Worm (Caenorhabditis elegans): ENCODE measurements around the gene Y69A2AR.16.

Y69A2AR.16 gene

DNA sequence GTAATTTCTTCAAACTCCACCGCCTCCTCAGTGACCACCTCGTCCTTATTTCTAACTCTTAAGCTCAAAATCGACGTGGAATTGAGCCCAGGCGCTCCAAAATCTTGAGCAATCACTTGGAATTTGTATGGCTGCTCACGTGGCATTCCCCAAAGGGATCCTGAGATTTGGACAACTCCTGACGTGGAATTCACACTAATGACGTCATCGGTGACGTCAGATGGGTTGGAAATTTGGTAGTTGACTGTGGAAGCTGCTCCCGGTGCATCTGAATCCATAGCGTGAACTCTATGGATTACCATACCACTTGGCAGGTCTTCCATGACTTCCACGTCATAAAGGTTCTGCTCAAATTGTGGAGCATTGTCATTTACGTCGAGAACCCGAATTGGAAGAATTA, 42.5 kb upstream of the Y69A2AR.16 start (continued):
- TF ChIP-seq Y48G9A.11 (GFP tag; IDR thresholded peaks at IDR 0.05) (no peak), mxl-2 (GFP tag; conservative IDR thresholded peaks at IDR 0.05) (no peak)

- no peak for TF ChIP-seq dve-1 (tag; optimal IDR thresholded peaks at IDR 0.05; ENCODE audit: insufficient read depth)
- no peak for TF ChIP-seq dmd-6 (GFP tag; IDR thresholded peaks at IDR 0.05)
- TF ChIP-seq hif-1 (tag; optimal IDR thresholded peaks at IDR 0.05) = no peak
- no peak for TF ChIP-seq pha-4 (GFP tag; IDR thresholded peaks at IDR 0.05)
- no peak for TF ChIP-seq pha-4 (tag; optimal IDR thresholded peaks at IDR 0.05)
- TF ChIP-seq Y105C5A.15 (GFP tag; IDR thresholded peaks at IDR 0.05) = no peak
- no peak for TF ChIP-seq tra-1 (GFP tag; IDR thresholded peaks at IDR 0.05)
- no peak for TF ChIP-seq attf-4 (tag; optimal IDR thresholded peaks at IDR 0.05)
- TF ChIP-seq snpc-1.2 (GFP tag; IDR thresholded peaks at IDR 0.05) = no peak
- no peak for TF ChIP-seq ZK337.2 (GFP tag; IDR thresholded peaks at IDR 0.05)
- no peak for TF ChIP-seq ceh-82 (tag; optimal IDR thresholded peaks at IDR 0.05)
- TF ChIP-seq ces-1 (GFP tag; optimal IDR thresholded peaks at IDR 0.05) = no peak
- TF ChIP-seq tag-97 (GFP tag; IDR thresholded peaks at IDR 0.05) = no peak
- TF ChIP-seq php-3 (GFP tag; IDR thresholded peaks at IDR 0.05) = no peak
- TF ChIP-seq ceh-28 (tag; optimal IDR thresholded peaks at IDR 0.05) = no peak
These were observed 36.2 kb upstream of the Y69A2AR.16 start for ce11 chrIV:2461396-2461795.

- no peak for TF ChIP-seq F37D6.2 (tag; optimal IDR thresholded peaks at IDR 0.05)
These were observed 34.3 kb upstream of the Y69A2AR.16 start, which contains the start of gene cdh-10 for ce11 chrIV:2463311-2463710. cdh-10 (minus strand) TSS chrIV:2463369.

ce11 chrIV:2464156-2464555, 33.4 kb upstream of the Y69A2AR.16 start, which contains the start of gene ilys-3:
ilys-3 (plus strand) TSS chrIV:2464456.
- TF ChIP-seq ztf-7 (tag; optimal IDR thresholded peaks at IDR 0.05) (no peak), nhr-28 (tag; optimal IDR thresholded peaks at IDR 0.05) (no peak), zag-1 (tag; optimal IDR thresholded peaks at IDR 0.05) (no peak), dpl-1 (GFP tag; optimal IDR thresholded peaks at IDR 0.05) (no peak)

- TF ChIP-seq mep-1 (tag; optimal IDR thresholded peaks at IDR 0.05) (no peak), pqm-1 (tag; optimal IDR thresholded peaks at IDR 0.05) (peak; percentile 72), nhr-28 (tag; optimal IDR thresholded peaks at IDR 0.05) (peak; percentile 77)
These were observed 31.4 kb upstream of the Y69A2AR.16 start for ce11 chrIV:2466249-2466648.

ce11 chrIV:2467378-2467777, 30.2 kb upstream of the Y69A2AR.16 start, which contains the start of gene ilys-2:
ilys-2 (plus strand) TSS chrIV:2467678.
- no peak for TF ChIP-seq egl-43 (GFP tag; IDR thresholded peaks at IDR 0.05)
- no peak for TF ChIP-seq aly-2 (tag; optimal IDR thresholded peaks at IDR 0.05)

DNA sequence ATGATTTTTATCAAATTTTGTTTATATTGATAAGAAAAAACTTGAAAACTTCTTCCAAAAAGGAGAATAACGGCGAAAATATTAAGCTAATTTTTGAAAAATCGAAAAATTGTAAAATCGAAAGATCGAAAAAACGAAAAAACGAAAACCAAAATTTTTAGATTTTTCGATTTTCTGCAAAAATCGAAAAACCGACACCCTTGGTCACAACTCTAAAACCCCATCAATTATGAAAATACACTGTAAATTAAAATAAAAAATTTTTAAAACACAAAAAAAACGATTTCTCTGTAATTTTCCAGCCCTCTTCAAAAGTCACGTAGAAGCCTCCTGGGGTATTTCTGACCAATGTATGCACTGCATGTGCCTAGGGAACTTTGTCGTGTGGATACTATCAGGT, 27.5 kb upstream of the Y69A2AR.16 start, which contains the start of gene ilys-1:
Gene ilys-1, plus strand, starts transcription at position 301 of the 400 bp plus-strand sequence.
- TF ChIP-seq dmd-9 (GFP tag; IDR thresholded peaks at IDR 0.05) = no peak
- no peak for TF ChIP-seq Y105C5A.15 (GFP tag; IDR thresholded peaks at IDR 0.05)
- no peak for TF ChIP-seq php-3 (GFP tag; IDR thresholded peaks at IDR 0.05)
- no peak for TF ChIP-seq spr-3 (GFP tag; optimal IDR thresholded peaks at IDR 0.05)
- no peak for TF ChIP-seq nhr-6 (tag; optimal IDR thresholded peaks at IDR 0.05)
- no peak for TF ChIP-seq dmd-6 (GFP tag; IDR thresholded peaks at IDR 0.05)
- TF ChIP-seq unc-62 (GFP tag; optimal IDR thresholded peaks at IDR 0.05 in 1 of 2) = no peak
- no peak for TF ChIP-seq unc-62 (tag; optimal IDR thresholded peaks at IDR 0.05)
- TF ChIP-seq attf-4 (tag; optimal IDR thresholded peaks at IDR 0.05) = no peak
- no peak for TF ChIP-seq fos-1 (tag; optimal IDR thresholded peaks at IDR 0.05)
- TF ChIP-seq Y48G9A.11 (GFP tag; IDR thresholded peaks at IDR 0.05) = no peak
- TF ChIP-seq ztf-7 (tag; optimal IDR thresholded peaks at IDR 0.05) = no peak
- no peak for TF ChIP-seq D1046.2 (GFP tag; IDR thresholded peaks at IDR 0.05)
